Fruit fly (Drosophila melanogaster) whole organism, embryonic: ENCODE data around the gene velo.

Source experiments
- CG33557 ChIP-seq: fragments of 200-800 bp; sonication (Bioruptor generic); optimal IDR thresholded peaks from 2 replicates; lab custom pipeline; 2019; ENCODE audit warnings: missing biosample characterization, mild to moderate bottlenecking, missing genetic modification characterization, moderate library complexity
- CrebB ChIP-seq: fragments of 200-800 bp; sonication (Bioruptor generic); optimal IDR thresholded peaks from 3 replicates; lab custom pipeline; 2018; ENCODE audit warnings: missing biosample characterization, mild to moderate bottlenecking, missing genetic modification characterization
- Ravus ChIP-seq: fragments of 200-800 bp; sonication (Bioruptor generic); IDR thresholded peaks from 2 replicates; pipeline ENCODE4 v1.3.6; 2022; ENCODE audit warnings: missing biosample characterization, missing genetic modification characterization
- corto ChIP-seq: fragments of 200-800 bp; sonication (Bioruptor generic); optimal IDR thresholded peaks from 2 replicates; lab custom pipeline; 2016; ENCODE audit warnings: missing biosample characterization, mild to moderate bottlenecking, missing genetic modification characterization, moderate library complexity
- dm ChIP-seq: fragments of 200-800 bp; sonication (Bioruptor generic); optimal IDR thresholded peaks from 3 replicates; lab custom pipeline; 2016; ENCODE audit warnings: missing biosample characterization, missing genetic modification characterization
- fd96Cb ChIP-seq: fragments of 200-800 bp; sonication (Bioruptor generic); optimal IDR thresholded peaks from 2 replicates; lab custom pipeline; 2018; ENCODE audit warnings: missing biosample characterization, mild to moderate bottlenecking, missing genetic modification characterization, moderate library complexity
- ham ChIP-seq: fragments of 200-800 bp; sonication (Bioruptor generic); IDR thresholded peaks from 2 replicates; pipeline ENCODE4 v1.3.6; 2022; ENCODE audit warnings: missing biosample characterization, missing genetic modification characterization
- lola ChIP-seq, 3 experiments: fragments of >200 bp in 2 of 3; fragments of 200-800 bp in 1 of 3; sonication (Bioruptor generic) in 1 of 3; optimal IDR thresholded peaks; 2 replicates each; lab custom pipeline; 2017 to 2019; ENCODE audit warnings: missing biosample characterization in 3 of 3, missing genetic modification characterization in 3 of 3, mild to moderate bottlenecking in 1 of 3, moderate library complexity in 1 of 3
- sc ChIP-seq, 3 experiments: fragments of >200 bp in 2 of 3; fragments of 200-800 bp in 1 of 3; sonication (Bioruptor generic) in 1 of 3; optimal IDR thresholded peaks; 2 replicates in 2 of 3; 3 replicates in 1 of 3; lab custom pipeline; 2017; ENCODE audit warnings: mild to moderate bottlenecking in 1 of 3, missing biosample characterization in 1 of 3, missing genetic modification characterization in 1 of 3, missing genetic modification reagents in 1 of 3

- TF ChIP-seq sc (optimal IDR thresholded peaks at IDR 0.05; lab: Kevin White, UChicago) (no peak), sc (GFP tag; optimal IDR thresholded peaks at IDR 0.05; lab: Kevin White, UChicago) (no peak), corto (GFP tag; lab: Kevin White, UChicago) (no peak), Ravus (GFP tag; lab: Robert Waterston, UW) (no peak), CG33557 (GFP tag; lab: Kevin White, UChicago) (no peak), fd96Cb (tag; lab: Kevin White, UChicago) (no peak), lola (GFP tag; optimal IDR thresholded peaks at IDR 0.05; lab: Kevin White, UChicago) (no peak), ham (GFP tag; lab: Robert Waterston, UW) (no peak), CrebB (no peak), dm (GFP tag; lab: Kevin White, UChicago) (no peak)
Measured at dm6 chr3L:6723338-6723737, 29.2 kb downstream of the velo start.
